Worm (Caenorhabditis elegans): Measurements from ENCODE around the gene T05C12.4.

ce11 chrII:8220267-8220666 is 40.1 kb upstream of the T05C12.4 start:
- TF ChIP-seq fkh-10 (GFP tag; optimal IDR thresholded peaks at IDR 0.05) (no peak), ahr-1 (tag; optimal IDR thresholded peaks at IDR 0.05) (no peak), ceh-14 (tag; optimal IDR thresholded peaks at IDR 0.05) (no peak), nhr-11 (tag; optimal IDR thresholded peaks at IDR 0.05) (no peak)

All from whole organism, late embryonic.